Worm (Caenorhabditis elegans): ENCODE data around the gene B0250.18.

B0250.18 gene

DNA sequence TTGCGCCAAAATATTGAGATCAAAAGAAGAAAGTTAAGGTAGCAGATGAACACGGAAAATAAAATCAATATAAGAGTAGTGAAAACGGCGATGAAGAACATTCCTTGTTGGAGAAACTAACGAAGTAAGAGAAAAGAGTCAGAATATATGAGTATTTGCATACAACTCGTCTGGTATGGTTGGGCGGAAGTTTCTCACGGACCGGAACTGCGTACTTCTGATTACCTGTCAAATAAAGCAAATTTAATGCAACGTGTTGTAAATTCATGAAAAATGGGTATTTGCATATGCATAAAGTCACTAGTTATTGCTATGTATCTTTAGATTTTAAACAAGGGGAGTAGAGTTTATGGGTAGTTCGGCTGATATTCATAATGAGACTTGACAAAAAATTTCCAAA, 28.4 kb upstream of the B0250.18 start, which contains the start of gene srbc-78:
Gene srbc-78, minus strand, starts transcription at position 101 of the 400 bp plus-strand sequence.
- TF ChIP-seq ham-2 (GFP tag; optimal IDR thresholded peaks at IDR 0.05) (no peak), mep-1 (tag; optimal IDR thresholded peaks at IDR 0.05) (no peak), pha-4 (tag; optimal IDR thresholded peaks at IDR 0.05) (no peak), mab-5 (tag; optimal IDR thresholded peaks at IDR 0.05) (no peak), ceh-83 (GFP tag; optimal IDR thresholded peaks at IDR 0.05) (no peak), zip-8 (tag; optimal IDR thresholded peaks at IDR 0.05) (no peak), sem-2 (GFP tag; optimal IDR thresholded peaks at IDR 0.05) (no peak), lin-32 (GFP tag; optimal IDR thresholded peaks at IDR 0.05) (no peak), drap-1 (GFP tag; optimal IDR thresholded peaks at IDR 0.05) (no peak), cnd-1 (tag; optimal IDR thresholded peaks at IDR 0.05) (no peak), ceh-39 (tag; optimal IDR thresholded peaks at IDR 0.05) (no peak), flh-1 (GFP tag; optimal IDR thresholded peaks at IDR 0.05) (no peak), lsy-2 (tag; optimal IDR thresholded peaks at IDR 0.05) (no peak), nhr-2 (tag; optimal IDR thresholded peaks at IDR 0.05) (no peak)

DNA sequence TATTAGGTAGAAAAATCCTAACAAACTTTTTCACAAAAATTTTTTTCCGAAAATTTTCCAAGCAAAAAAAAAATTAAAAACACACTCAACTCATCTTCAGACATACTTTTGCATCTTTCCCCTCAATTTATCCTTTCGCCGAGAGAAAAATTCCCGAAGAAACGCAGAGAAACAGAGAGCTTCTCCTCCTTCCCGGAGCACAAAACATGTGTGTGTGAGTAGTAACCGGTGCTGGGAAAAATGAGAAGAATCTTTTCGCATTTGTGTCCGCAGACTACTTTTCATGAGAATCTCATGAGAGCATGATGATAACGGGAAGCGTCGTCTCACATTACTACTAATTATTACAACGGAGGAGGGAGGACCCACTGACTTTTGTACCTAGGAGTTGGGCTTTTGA, 25.8 kb upstream of the B0250.18 start:
- TF ChIP-seq lin-32 (GFP tag; optimal IDR thresholded peaks at IDR 0.05) (no peak), hlh-1 (tag; optimal IDR thresholded peaks at IDR 0.05) (peak; percentile 7), ceh-83 (GFP tag; optimal IDR thresholded peaks at IDR 0.05) (no peak), ces-1 (GFP tag; optimal IDR thresholded peaks at IDR 0.05) (peak; percentile 34), elt-1 (tag; optimal IDR thresholded peaks at IDR 0.05; ENCODE audit: borderline replicate concordance, insufficient read depth) (no peak), nhr-76 (tag; optimal IDR thresholded peaks at IDR 0.05) (no peak), snpc-4 (tag; optimal IDR thresholded peaks at IDR 0.05) (no peak), unc-120 (tag; optimal IDR thresholded peaks at IDR 0.05; ENCODE audit: poor library complexity, severe bottlenecking) (peak; percentile 7)

DNA sequence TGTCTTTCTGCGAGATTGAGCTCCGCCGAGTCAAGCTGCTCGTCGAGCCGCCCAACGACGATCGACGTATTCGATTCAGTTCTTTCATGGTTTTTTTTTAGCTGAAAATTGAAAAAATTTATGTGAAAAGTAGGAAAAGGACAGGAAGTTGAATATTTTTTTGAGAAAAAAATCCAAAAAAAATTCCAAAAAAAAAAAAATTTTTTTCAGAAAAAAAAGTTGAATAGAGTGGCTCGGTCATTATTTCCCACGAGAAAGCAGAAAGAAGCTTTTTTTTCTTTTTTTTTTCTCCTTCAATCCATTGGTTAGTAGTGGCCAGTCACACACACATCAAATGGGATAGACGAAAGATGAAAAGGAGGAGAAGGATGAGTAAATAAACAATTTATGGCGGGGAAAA, 24.6 kb upstream of the B0250.18 start, which contains the start of gene dhcr-7:
Gene dhcr-7, minus strand, starts transcription at position 101 of the 400 bp plus-strand sequence.
- TF ChIP-seq mab-5 (tag; optimal IDR thresholded peaks at IDR 0.05) (no peak), ceh-39 (tag; optimal IDR thresholded peaks at IDR 0.05) (no peak), drap-1 (GFP tag; optimal IDR thresholded peaks at IDR 0.05) (no peak), nhr-237 (tag; optimal IDR thresholded peaks at IDR 0.05) (no peak), nhr-28 (tag; optimal IDR thresholded peaks at IDR 0.05) (no peak), flh-1 (GFP tag; optimal IDR thresholded peaks at IDR 0.05) (no peak), snpc-4 (tag; optimal IDR thresholded peaks at IDR 0.05) (no peak), ceh-43 (GFP tag; optimal IDR thresholded peaks at IDR 0.05) (no peak), elt-1 (tag; optimal IDR thresholded peaks at IDR 0.05; ENCODE audit: borderline replicate concordance, insufficient read depth) (no peak), nhr-12 (tag; optimal IDR thresholded peaks at IDR 0.05) (no peak), M03D4.4 (tag; optimal IDR thresholded peaks at IDR 0.05) (no peak), mep-1 (tag; optimal IDR thresholded peaks at IDR 0.05) (no peak), blmp-1 (tag; optimal IDR thresholded peaks at IDR 0.05) (no peak), nhr-2 (tag; optimal IDR thresholded peaks at IDR 0.05) (no peak), unc-39 (tag; optimal IDR thresholded peaks at IDR 0.05) (no peak), ceh-83 (GFP tag; optimal IDR thresholded peaks at IDR 0.05) (no peak), lin-13 (tag; optimal IDR thresholded peaks at IDR 0.05) (no peak), bed-3 (GFP tag; optimal IDR thresholded peaks at IDR 0.05) (no peak), tbx-8 (GFP tag; optimal IDR thresholded peaks at IDR 0.05) (no peak), pha-4 (tag; optimal IDR thresholded peaks at IDR 0.05) (no peak)

- TF ChIP-seq ceh-39 (tag; optimal IDR thresholded peaks at IDR 0.05) (no peak), elt-3 (tag; optimal IDR thresholded peaks at IDR 0.05) (no peak), lsy-2 (tag; optimal IDR thresholded peaks at IDR 0.05) (no peak), elt-1 (tag; optimal IDR thresholded peaks at IDR 0.05; ENCODE audit: borderline replicate concordance, insufficient read depth) (no peak), mab-5 (tag; optimal IDR thresholded peaks at IDR 0.05) (no peak), unc-62 (GFP tag; optimal IDR thresholded peaks at IDR 0.05) (no peak), nhr-2 (tag; optimal IDR thresholded peaks at IDR 0.05) (no peak), mls-2 (tag; optimal IDR thresholded peaks at IDR 0.05) (no peak), ceh-43 (GFP tag; optimal IDR thresholded peaks at IDR 0.05) (no peak), cnd-1 (tag; optimal IDR thresholded peaks at IDR 0.05) (no peak), nhr-12 (tag; optimal IDR thresholded peaks at IDR 0.05) (no peak), M03D4.4 (tag; optimal IDR thresholded peaks at IDR 0.05) (no peak), tbx-8 (GFP tag; optimal IDR thresholded peaks at IDR 0.05) (no peak), nhr-28 (tag; optimal IDR thresholded peaks at IDR 0.05) (no peak), flh-1 (GFP tag; optimal IDR thresholded peaks at IDR 0.05) (no peak), zip-8 (tag; optimal IDR thresholded peaks at IDR 0.05) (no peak), snpc-4 (tag; optimal IDR thresholded peaks at IDR 0.05) (no peak), sptf-1 (tag; optimal IDR thresholded peaks at IDR 0.05) (no peak), pha-4 (tag; optimal IDR thresholded peaks at IDR 0.05) (no peak)
Observed at ce11 chrV:20480790-20481189, 20.1 kb upstream of the B0250.18 start.

Data from whole organism, mixed stage, embryonic.